Worm (Caenorhabditis elegans): ENCODE measurements around the gene T19H12.3.

DNA sequence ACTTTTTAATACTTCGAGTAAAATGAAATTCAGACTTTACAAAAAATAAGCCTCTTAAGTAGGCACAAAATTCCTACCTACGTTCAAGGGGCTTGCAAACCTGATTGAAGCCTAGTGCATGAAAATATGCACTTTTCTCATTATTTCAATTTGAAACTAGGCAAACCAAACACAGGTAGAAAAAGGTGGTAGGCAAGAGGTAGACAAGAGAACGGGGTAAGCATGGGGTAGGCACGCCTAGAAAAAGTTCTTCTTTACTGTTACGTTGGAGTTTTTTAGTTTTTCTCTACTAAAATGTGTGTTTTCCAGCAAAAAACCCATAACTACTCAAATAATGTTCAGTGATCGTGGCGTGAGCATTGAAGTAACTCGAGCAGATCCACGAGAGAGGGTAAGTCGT, 34.3 kb upstream of the T19H12.3 start, which contains the start of gene nex-4:
- no peak for TF ChIP-seq sea-1 (GFP tag; conservative IDR thresholded peaks at IDR 0.05)
- no peak for TF ChIP-seq hmg-4 (GFP tag; optimal IDR thresholded peaks at IDR 0.05)
- TF ChIP-seq ama-1 (optimal IDR thresholded peaks at IDR 0.05) = no peak
- TF ChIP-seq aly-1 (tag; optimal IDR thresholded peaks at IDR 0.05) = no peak
- TF ChIP-seq flt-1 (GFP tag; IDR thresholded peaks at IDR 0.05) = no peak
- no peak for TF ChIP-seq ceh-13 (GFP tag; optimal IDR thresholded peaks at IDR 0.05)
- TF ChIP-seq tbx-11 (GFP tag; IDR thresholded peaks at IDR 0.05) = no peak
- TF ChIP-seq F13C5.2 (tag; optimal IDR thresholded peaks at IDR 0.05) = no peak
- TF ChIP-seq pes-1 (GFP tag; IDR thresholded peaks at IDR 0.05) = no peak

Measured in whole organism, early embryonic.